Fruit fly (Drosophila melanogaster) whole organism, embryonic: ENCODE data around the gene Hip14.

ENCODE experiments used
- Atf-2 ChIP-seq: fragments of 200-800 bp; sonication (Bioruptor generic); optimal IDR thresholded peaks from 2 replicates; lab custom pipeline; 2016; ENCODE audit warnings: missing biosample characterization, missing genetic modification characterization
- Awh ChIP-seq: fragments of 200-800 bp; sonication (Bioruptor generic); IDR thresholded peaks from 2 replicates; pipeline ENCODE4, ENCODE4 v1.3.6; 2022; ENCODE audit warnings: missing biosample characterization, missing genetic modification characterization
- Bteb2 ChIP-seq: fragments of 200-800 bp; sonication (Bioruptor generic); optimal IDR thresholded peaks from 2 replicates; lab custom pipeline; 2016; ENCODE audit warnings: missing biosample characterization, missing genetic modification characterization
- CG10267 ChIP-seq: fragments of 200-800 bp; sonication (Bioruptor generic); optimal IDR thresholded peaks from 2 replicates; lab custom pipeline; 2018; ENCODE audit warnings: missing biosample characterization, mild to moderate bottlenecking, missing genetic modification characterization, moderate library complexity
- CG11504 ChIP-seq: fragments of 200-800 bp; sonication (Bioruptor generic); optimal IDR thresholded peaks from 3 replicates; lab custom pipeline; 2019; ENCODE audit warnings: missing biosample characterization, mild to moderate bottlenecking, missing genetic modification characterization, moderate library complexity
- CG11696 ChIP-seq: fragments of 200-800 bp; sonication (Bioruptor generic); IDR thresholded peaks from 2 replicates; pipeline ENCODE4 v1.3.6; 2022; ENCODE audit warnings: missing biosample characterization, missing genetic modification characterization
- CG12155 ChIP-seq: fragments of 200-800 bp; sonication (Bioruptor generic); optimal IDR thresholded peaks from 3 replicates; lab custom pipeline; 2016; ENCODE audit warnings: missing biosample characterization, missing genetic modification characterization
- CG1233 ChIP-seq: fragments of 200-800 bp; sonication (Bioruptor generic); optimal IDR thresholded peaks from 4 replicates; lab custom pipeline; 2018; ENCODE audit warnings: missing biosample characterization, mild to moderate bottlenecking, missing genetic modification characterization
- CG12391 ChIP-seq: fragments of 200-800 bp; sonication (Bioruptor generic); optimal IDR thresholded peaks from 3 replicates; lab custom pipeline; 2018; ENCODE audit warnings: missing biosample characterization, mild to moderate bottlenecking, missing genetic modification characterization, moderate library complexity
- CG13775 ChIP-seq: fragments of 200-800 bp; sonication (Bioruptor generic); optimal IDR thresholded peaks from 3 replicates; lab custom pipeline; 2017; ENCODE audit warnings: missing biosample characterization, mild to moderate bottlenecking, missing genetic modification characterization
- CG14710 ChIP-seq: fragments of 200-800 bp; sonication (Bioruptor generic); optimal IDR thresholded peaks from 3 replicates; lab custom pipeline; 2019; ENCODE audit warnings: missing biosample characterization, mild to moderate bottlenecking, missing genetic modification characterization, moderate library complexity
- CG14965 ChIP-seq: fragments of 200-800 bp; sonication (Bioruptor generic); optimal IDR thresholded peaks from 2 replicates; lab custom pipeline; 2016; ENCODE audit warnings: missing biosample characterization, missing genetic modification characterization, borderline replicate concordance
- CG15479 ChIP-seq: fragments of 200-800 bp; sonication (Bioruptor generic); optimal IDR thresholded peaks from 3 replicates; lab custom pipeline; 2019; ENCODE audit warnings: missing biosample characterization, mild to moderate bottlenecking, missing genetic modification characterization, moderate library complexity
- CG15514 ChIP-seq: fragments of 200-800 bp; sonication (Bioruptor generic); optimal IDR thresholded peaks from 3 replicates; lab custom pipeline; 2017; ENCODE audit warnings: missing biosample characterization, missing genetic modification characterization, mild to moderate bottlenecking, moderate library complexity, missing genetic modification reagents
- CG17361 ChIP-seq: fragments of 200-800 bp; sonication (Bioruptor generic); IDR thresholded peaks from 3 replicates; pipeline ENCODE4 v1.3.6; 2022; ENCODE audit warnings: missing biosample characterization, missing genetic modification characterization
- CG18599 ChIP-seq: fragments of 200-800 bp; sonication (Bioruptor generic); optimal IDR thresholded peaks from 3 replicates; lab custom pipeline; 2017; ENCODE audit warnings: missing biosample characterization, missing genetic modification characterization, mild to moderate bottlenecking, moderate library complexity, missing genetic modification reagents
- CG18619 ChIP-seq: fragments of 200-800 bp; sonication (Bioruptor generic); optimal IDR thresholded peaks from 3 replicates; lab custom pipeline; 2017; ENCODE audit warnings: missing biosample characterization, mild to moderate bottlenecking, missing genetic modification characterization
- CG2116 ChIP-seq: fragments of 200-800 bp; sonication (Bioruptor generic); optimal IDR thresholded peaks from 3 replicates; lab custom pipeline; 2018; ENCODE audit warnings: missing biosample characterization, mild to moderate bottlenecking, missing genetic modification characterization
- CG32767 ChIP-seq: fragments of 200-800 bp; sonication (Bioruptor generic); IDR thresholded peaks from 2 replicates; pipeline ENCODE4 v1.3.6; 2022; ENCODE audit warnings: missing biosample characterization, missing genetic modification characterization
- CG4424 ChIP-seq: fragments of 200-800 bp; sonication (Bioruptor generic); optimal IDR thresholded peaks from 3 replicates; lab custom pipeline; 2016; ENCODE audit warnings: missing biosample characterization, missing genetic modification characterization
- Dp ChIP-seq: fragments of 200-800 bp; sonication (Bioruptor generic); optimal IDR thresholded peaks from 2 replicates; lab custom pipeline; 2018; ENCODE audit warnings: missing biosample characterization, mild to moderate bottlenecking, missing genetic modification characterization, moderate library complexity
- Drgx ChIP-seq: fragments of 200-800 bp; sonication (Bioruptor generic); IDR thresholded peaks from 2 replicates; pipeline ENCODE4 v1.3.6; 2022; ENCODE audit warnings: missing biosample characterization, missing genetic modification characterization
- Fer2 ChIP-seq: fragments of 200-800 bp; sonication (Bioruptor generic); optimal IDR thresholded peaks from 2 replicates; lab custom pipeline; 2018; ENCODE audit warnings: missing biosample characterization, mild to moderate bottlenecking, missing genetic modification characterization, moderate library complexity
- Fer3 ChIP-seq: fragments of 200-800 bp; sonication (Bioruptor generic); optimal IDR thresholded peaks from 2 replicates; lab custom pipeline; 2018; ENCODE audit warnings: missing biosample characterization, mild to moderate bottlenecking, missing genetic modification characterization, moderate library complexity
- Hr3 ChIP-seq: fragments of 200-800 bp; sonication (Bioruptor generic); optimal IDR thresholded peaks from 3 replicates; lab custom pipeline; 2016; ENCODE audit warnings: missing biosample characterization, missing genetic modification characterization
- Jarid2 ChIP-seq: fragments of 200-800 bp; sonication (Bioruptor generic); optimal IDR thresholded peaks from 3 replicates; lab custom pipeline; 2017; ENCODE audit warnings: mild to moderate bottlenecking, missing biosample characterization, missing genetic modification reagents, missing genetic modification characterization
- Lim3 ChIP-seq: fragments of 200-800 bp; sonication (Bioruptor generic); IDR thresholded peaks from 2 replicates; pipeline ENCODE4 v1.3.6; 2022; ENCODE audit warnings: missing biosample characterization, missing genetic modification characterization
- Nf-YA ChIP-seq: fragments of 200-800 bp; sonication (Bioruptor generic); IDR thresholded peaks from 2 replicates; pipeline ENCODE4 v1.3.6; 2022; ENCODE audit warnings: missing biosample characterization, missing genetic modification characterization
- Oli ChIP-seq: fragments of 200-800 bp; sonication (Bioruptor generic); optimal IDR thresholded peaks from 2 replicates; lab custom pipeline; 2018; ENCODE audit warnings: missing biosample characterization, mild to moderate bottlenecking, missing genetic modification characterization, moderate library complexity
- Sox100B ChIP-seq: fragments of 200-800 bp; sonication (Bioruptor generic); optimal IDR thresholded peaks from 3 replicates; lab custom pipeline; 2018; ENCODE audit warnings: missing biosample characterization, mild to moderate bottlenecking, missing genetic modification characterization
- Sry-β ChIP-seq: fragments of 200-800 bp; sonication (Bioruptor generic); optimal IDR thresholded peaks from 2 replicates; lab custom pipeline; 2018; ENCODE audit warnings: missing biosample characterization, mild to moderate bottlenecking, missing genetic modification characterization, moderate library complexity
- Trl ChIP-seq, 3 experiments: fragments of >200 bp in 2 of 3; fragments of 200-800 bp in 1 of 3; sonication (Bioruptor generic) in 1 of 3; optimal IDR thresholded peaks; 2 replicates in 1 of 3; 3 replicates in 2 of 3; lab custom pipeline; 2016 to 2017; ENCODE audit warnings: missing biosample characterization in 1 of 3, missing genetic modification characterization in 1 of 3
- bbx ChIP-seq: fragments of 200-800 bp; sonication (Bioruptor generic); IDR thresholded peaks from 2 replicates; pipeline ENCODE4 v1.3.6; 2022; ENCODE audit warnings: missing biosample characterization, missing genetic modification characterization; ENCODE audit not compliant: partially characterized antibody
- bsh ChIP-seq, 2 experiments: fragments of 200-800 bp; sonication (Bioruptor generic); optimal IDR thresholded peaks; 2 replicates each; lab custom pipeline; 2017 to 2018; ENCODE audit warnings: mild to moderate bottlenecking in 2 of 2, missing biosample characterization in 2 of 2, missing genetic modification characterization in 2 of 2, moderate library complexity in 1 of 2
- chif ChIP-seq, 2 experiments: fragments of 200-800 bp; sonication (Bioruptor generic); optimal IDR thresholded peaks; 3 replicates each; lab custom pipeline; 2016; ENCODE audit warnings: missing biosample characterization in 2 of 2, missing genetic modification characterization in 2 of 2
- dm ChIP-seq: fragments of 200-800 bp; sonication (Bioruptor generic); optimal IDR thresholded peaks from 3 replicates; lab custom pipeline; 2016; ENCODE audit warnings: missing biosample characterization, missing genetic modification characterization
- dmrt99B ChIP-seq: fragments of 200-800 bp; sonication (Bioruptor generic); optimal IDR thresholded peaks from 2 replicates; lab custom pipeline; 2018; ENCODE audit warnings: missing biosample characterization, mild to moderate bottlenecking, missing genetic modification characterization, moderate library complexity
- fd64A ChIP-seq: fragments of 200-800 bp; sonication (Bioruptor generic); optimal IDR thresholded peaks from 3 replicates; lab custom pipeline; 2018; ENCODE audit warnings: missing biosample characterization, mild to moderate bottlenecking, missing genetic modification characterization
- ind ChIP-seq: fragments of 200-800 bp; sonication (Bioruptor generic); optimal IDR thresholded peaks from 3 replicates; lab custom pipeline; 2016; ENCODE audit warnings: missing biosample characterization, missing genetic modification characterization
- jing ChIP-seq: fragments of 200-800 bp; sonication (Bioruptor generic); optimal IDR thresholded peaks from 2 replicates; lab custom pipeline; 2018; ENCODE audit warnings: missing biosample characterization, mild to moderate bottlenecking, missing genetic modification characterization
- onecut ChIP-seq: fragments of 200-800 bp; sonication (Bioruptor generic); IDR thresholded peaks from 2 replicates; pipeline ENCODE4 v1.3.6; 2022; ENCODE audit warnings: missing biosample characterization, missing genetic modification characterization
- peb ChIP-seq: fragments of 200-800 bp; sonication (Bioruptor generic); IDR thresholded peaks from 2 replicates; pipeline ENCODE4 v1.3.6; 2022; ENCODE audit warnings: missing biosample characterization, missing genetic modification characterization
- psq ChIP-seq: fragments of 200-800 bp; sonication (Bioruptor generic); optimal IDR thresholded peaks from 2 replicates; lab custom pipeline; 2017; ENCODE audit warnings: missing biosample characterization, missing genetic modification characterization
- rib ChIP-seq: fragments of 200-800 bp; sonication (Bioruptor generic); IDR thresholded peaks from 2 replicates; pipeline ENCODE4 v1.3.6; 2022; ENCODE audit warnings: missing biosample characterization, missing genetic modification characterization
- so ChIP-seq: fragments of 200-800 bp; sonication (Bioruptor generic); IDR thresholded peaks from 3 replicates; pipeline ENCODE4 v1.3.6; 2022; ENCODE audit warnings: missing biosample characterization, missing genetic modification characterization
- tna ChIP-seq: fragments of 200-800 bp; sonication (Bioruptor generic); IDR thresholded peaks from 2 replicates; pipeline ENCODE4 v1.3.6; 2022; ENCODE audit warnings: missing biosample characterization, missing genetic modification characterization; ENCODE audit not compliant: partially characterized antibody
- zfh1 ChIP-seq: fragments of 200-800 bp; sonication (Bioruptor generic); IDR thresholded peaks from 3 replicates; pipeline ENCODE4 v1.3.6; 2022; ENCODE audit warnings: missing biosample characterization, missing genetic modification characterization

The Hip14 gene

dm6 chr3L:16004401-16005237 is 16.6 kb downstream of the Hip14 start, which contains the start of the genes hzg and mRpS31 (continued):
- TF ChIP-seq Oli (peak; percentile 1), so (GFP tag; lab: Robert Waterston, UW) (no peak), CG17361 (GFP tag; lab: Robert Waterston, UW) (peak; percentile 73), fd64A (GFP tag; lab: Kevin White, UChicago) (no peak), ind (GFP tag; lab: Kevin White, UChicago) (peak; percentile 64), zfh1 (GFP tag; lab: Robert Waterston, UW) (peak; percentile 39; the same call in 1 of the 3 replicates), Jarid2 (GFP tag; lab: Kevin White, UChicago) (peak; percentile 74), Hr3 (GFP tag; lab: Kevin White, UChicago) (peak; percentile 57), jing (no peak), chif (GFP tag; optimal IDR thresholded peaks at IDR 0.05; lab: Kevin White, UChicago) (peak; percentile 14 to 25), psq (GFP tag; lab: Kevin White, UChicago) (peak; percentile 74), dm (GFP tag; lab: Kevin White, UChicago) (peak; percentile 38), CG10267 (peak; percentile 67), Nf-YA (GFP tag; lab: Robert Waterston, UW) (0 out of 2 replicates have a peak, but pooled peaks have one; percentile 7), CG11696 (no peak), CG1233 (GFP tag; lab: Kevin White, UChicago) (peak; percentile 45), peb (GFP tag; lab: Robert Waterston, UW) (peak; percentile 32; the same call in 1 of the 2 replicates), CG18599 (peak; percentile 49), Fer2 (tag; lab: Kevin White, UChicago) (peak; percentile 20), Sry-β (GFP tag; lab: Kevin White, UChicago) (peak; percentile 91), rib (GFP tag; lab: Robert Waterston, UW) (peak; percentile 69), Trl (optimal IDR thresholded peaks at IDR 0.05; lab: Kevin White, UChicago) (no peak), Trl (GFP tag; optimal IDR thresholded peaks at IDR 0.05; lab: Kevin White, UChicago) (peak; percentile 63), bbx (0 out of 2 replicates have a peak, but pooled peaks have one; percentile 12), Sox100B (GFP tag; lab: Kevin White, UChicago) (peak; percentile 40), CG4424 (GFP tag; lab: Kevin White, UChicago) (peak; percentile 53), CG18619 (peak; percentile 5), Dp (peak; percentile 9), bsh (GFP tag; optimal IDR thresholded peaks at IDR 0.05; lab: Kevin White, UChicago) (peak; percentile 55 to 81), dmrt99B (tag; lab: Kevin White, UChicago) (peak; percentile 35), CG15514 (peak; percentile 41), Fer3 (tag; lab: Kevin White, UChicago) (peak; percentile 64), CG32767 (GFP tag; lab: Robert Waterston, UW) (no peak), CG12155 (GFP tag; lab: Kevin White, UChicago) (peak; percentile 45), Lim3 (GFP tag; lab: Robert Waterston, UW) (no peak), CG12391 (tag; lab: Kevin White, UChicago) (peak; percentile 81), CG2116 (GFP tag; lab: Kevin White, UChicago) (peak; percentile 58), tna (no peak), CG13775 (peak; percentile 56), CG11504 (tag; lab: Kevin White, UChicago) (peak; percentile 66), CG14710 (tag; lab: Kevin White, UChicago) (peak; percentile 79), Bteb2 (GFP tag; lab: Kevin White, UChicago) (peak; percentile 27), onecut (GFP tag; lab: Robert Waterston, UW) (no peak), Atf-2 (GFP tag; lab: Kevin White, UChicago) (peak; percentile 58), Drgx (GFP tag; lab: Robert Waterston, UW) (peak; percentile 73), CG15479 (GFP tag; lab: Kevin White, UChicago) (peak; percentile 34), Awh (GFP tag; lab: Robert Waterston, UW) (peak; percentile 53; the same call in 1 of the 2 replicates), CG14965 (no peak)
